Fruit fly (Drosophila melanogaster) whole organism, pupa: Measurements from ENCODE around the gene CG17919.

Experiments
- CG13204 ChIP-seq: fragments of 200-800 bp; sonication (Bioruptor generic); optimal IDR thresholded peaks from 2 replicates; lab custom pipeline; 2018; ENCODE audit warnings: missing biosample characterization, mild to moderate bottlenecking, missing genetic modification characterization, moderate library complexity
- CG17806 ChIP-seq: fragments of 200-800 bp; sonication (Bioruptor generic); optimal IDR thresholded peaks from 2 replicates; lab custom pipeline; 2018; ENCODE audit warnings: missing biosample characterization, mild to moderate bottlenecking, missing genetic modification characterization, moderate library complexity
- CG32121 ChIP-seq: fragments of 200-800 bp; sonication (Bioruptor generic); IDR thresholded peaks from 2 replicates; pipeline ENCODE4 v1.3.6; 2022; ENCODE audit warnings: missing biosample characterization, missing genetic modification characterization
- CG34367 ChIP-seq: fragments of 200-800 bp; sonication (Bioruptor generic); optimal IDR thresholded peaks from 2 replicates; lab custom pipeline; 2018; ENCODE audit warnings: missing biosample characterization, mild to moderate bottlenecking, missing genetic modification characterization
- CG9948 ChIP-seq: fragments of 200-800 bp; sonication (Bioruptor generic); optimal IDR thresholded peaks from 2 replicates; lab custom pipeline; 2018; ENCODE audit warnings: missing biosample characterization, mild to moderate bottlenecking, missing genetic modification characterization, moderate library complexity
- D1 ChIP-seq: fragments of 200-800 bp; sonication (Bioruptor generic); optimal IDR thresholded peaks from 2 replicates; lab custom pipeline; 2018; ENCODE audit warnings: missing biosample characterization, mild to moderate bottlenecking, missing genetic modification characterization, moderate library complexity
- Ets98B ChIP-seq: fragments of 200-800 bp; sonication (Bioruptor generic); IDR thresholded peaks from 2 replicates; pipeline ENCODE4 v1.3.6; 2022; ENCODE audit warnings: missing biosample characterization, missing genetic modification characterization
- Pif1A ChIP-seq: fragments of 200-800 bp; sonication (Bioruptor generic); optimal IDR thresholded peaks from 3 replicates; lab custom pipeline; 2016; ENCODE audit warnings: missing biosample characterization, missing genetic modification characterization
- Pif1B ChIP-seq: fragments of 200-800 bp; sonication (Bioruptor generic); optimal IDR thresholded peaks from 3 replicates; lab custom pipeline; 2016; ENCODE audit warnings: missing biosample characterization, missing genetic modification characterization
- Snoo ChIP-seq: fragments of 200-800 bp; sonication (Bioruptor generic); optimal IDR thresholded peaks from 3 replicates; lab custom pipeline; 2017; ENCODE audit warnings: missing biosample characterization, mild to moderate bottlenecking, missing genetic modification characterization, inconsistent platforms
- fd96Ca ChIP-seq: fragments of 200-800 bp; sonication (Bioruptor generic); IDR thresholded peaks from 3 replicates; pipeline ENCODE4 v1.3.6; 2022; ENCODE audit warnings: missing biosample characterization, missing genetic modification characterization

DNA sequence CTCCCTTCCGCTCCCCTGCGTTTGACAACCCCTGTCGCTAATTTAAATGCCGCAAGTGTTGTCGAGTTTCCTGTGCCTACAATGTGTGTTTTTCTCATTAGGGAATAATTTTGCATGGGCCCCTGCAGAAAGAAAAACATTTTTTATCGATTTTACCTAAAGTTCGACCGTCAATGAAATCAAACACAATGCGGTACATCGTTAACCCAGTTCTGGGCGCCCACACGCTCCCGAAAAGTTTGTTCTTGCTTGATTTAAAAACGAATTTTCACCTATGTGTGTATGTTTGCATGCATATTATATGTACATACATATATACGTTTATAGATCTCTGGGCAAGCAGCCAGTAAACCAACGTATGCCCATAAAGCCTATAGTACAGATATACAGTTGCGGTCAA lies 8.6 kb downstream of the CG17919 start:
- TF ChIP-seq CG34367 (tag; lab: Kevin White, UChicago) (no peak), Ets98B (GFP tag; lab: Robert Waterston, UW) (no peak), CG17806 (no peak), D1 (tag; lab: Kevin White, UChicago) (no peak), fd96Ca (no peak), Pif1B (no peak), Snoo (tag; lab: Kevin White, UChicago) (no peak), Pif1A (GFP tag; lab: Kevin White, UChicago) (no peak), CG9948 (tag; lab: Kevin White, UChicago) (no peak), CG32121 (GFP tag; lab: Robert Waterston, UW) (no peak), CG13204 (GFP tag; lab: Kevin White, UChicago) (no peak)
